Worm (Caenorhabditis elegans) whole organism, mixed stage, embryonic: ENCODE data around the gene T28A11.25.

Experiments
- elt-1 ChIP-seq: sonication (generic microtip); optimal IDR thresholded peaks from 2 replicates; lab custom pipeline; 2017; ENCODE audit warnings: missing genetic modification characterization, mild to moderate bottlenecking, missing compliant biosample characterization, antibody characterized with exemption, moderate library complexity, borderline replicate concordance; ENCODE audit not compliant: insufficient read depth
- elt-3 ChIP-seq: fragments of 150-350 bp; optimal IDR thresholded peaks from 2 replicates; lab custom pipeline; 2014; ENCODE audit warnings: missing biosample characterization, missing genetic modification characterization
- nhr-2 ChIP-seq: fragments of 150-350 bp; optimal IDR thresholded peaks from 2 replicates; lab custom pipeline; 2014; ENCODE audit warnings: missing biosample characterization, missing genetic modification characterization
- nhr-237 ChIP-seq: fragments of 150-350 bp; optimal IDR thresholded peaks from 2 replicates; lab custom pipeline; 2014; ENCODE audit warnings: missing biosample characterization, missing genetic modification characterization
- unc-39 ChIP-seq: fragments of 150-350 bp; optimal IDR thresholded peaks from 2 replicates; lab custom pipeline; 2014; ENCODE audit warnings: missing biosample characterization, missing genetic modification characterization
- ztf-11 ChIP-seq: fragments of 150-350 bp; optimal IDR thresholded peaks from 2 replicates; lab custom pipeline; 2014; ENCODE audit warnings: missing biosample characterization, missing genetic modification characterization

DNA sequence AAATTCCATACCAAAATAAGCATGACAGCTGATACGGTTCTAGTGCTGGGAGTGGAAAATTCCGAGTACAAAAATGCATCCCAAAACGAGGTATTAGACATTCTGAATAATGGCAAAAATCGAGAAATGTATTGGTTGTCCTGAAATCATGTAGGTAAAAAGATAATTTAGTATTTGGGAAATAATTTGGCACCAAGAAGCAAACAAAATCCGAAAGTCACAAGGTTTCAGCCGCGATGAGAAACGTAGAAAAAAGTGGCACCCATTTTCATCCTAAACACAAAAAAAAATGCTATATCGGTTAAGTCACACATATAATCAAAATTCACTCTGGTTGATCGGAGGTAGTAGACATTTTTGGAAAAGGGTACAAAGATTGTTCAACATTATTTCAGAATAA is 16.1 kb downstream of the T28A11.25 start, which contains the start of gene srx-122:
- TF ChIP-seq nhr-2 (no peak), elt-3 (tag; lab: Kevin White, UChicago) (no peak), nhr-237 (no peak), ztf-11 (tag; lab: Kevin White, UChicago) (no peak), unc-39 (tag; lab: Kevin White, UChicago) (no peak), elt-1 (no peak)
